Worm (Caenorhabditis elegans): ENCODE measurements around the gene rad-51.
"Not testable (repeated sequence)": the region's sequence is repeated elsewhere in the genome, so short reads cannot be mapped to it uniquely, and the experiment has no call there.

The rad-51 gene

ce11 chrIV:10284194-10284910 is at the start of gene rad-51:
Gene rad-51, minus strand, starts transcription at chrIV:10284244.
- TF ChIP-seq nhr-23 (tag; optimal IDR thresholded peaks at IDR 0.05) (peak; percentile 33), hmg-11 (tag; optimal IDR thresholded peaks at IDR 0.05) (peak; percentile 88), daf-12 (tag; optimal IDR thresholded peaks at IDR 0.05) (no peak), mml-1 (tag; optimal IDR thresholded peaks at IDR 0.05) (no peak), nfya-1 (tag; optimal IDR thresholded peaks at IDR 0.05; ENCODE audit: insufficient read depth) (peak; percentile 86), pha-4 (tag; optimal IDR thresholded peaks at IDR 0.05) (peak; percentile 88), pqm-1 (tag; optimal IDR thresholded peaks at IDR 0.05) (peak; percentile 29), lsy-12 (tag; optimal IDR thresholded peaks at IDR 0.05) (peak; percentile 5), nhr-25 (tag; optimal IDR thresholded peaks at IDR 0.05) (peak; percentile 68), skn-1 (tag; optimal IDR thresholded peaks at IDR 0.05) (no peak), eor-1 (tag; optimal IDR thresholded peaks at IDR 0.05) (no peak), elt-3 (tag; optimal IDR thresholded peaks at IDR 0.05) (no peak), lin-39 (tag; optimal IDR thresholded peaks at IDR 0.05) (peak; percentile 37), egl-5 (tag; optimal IDR thresholded peaks at IDR 0.05) (no peak), zag-1 (tag; optimal IDR thresholded peaks at IDR 0.05) (no peak), ama-1 (optimal IDR thresholded peaks at IDR 0.05) (no peak), egl-27 (tag; optimal IDR thresholded peaks at IDR 0.05) (peak; percentile 9), snpc-4 (tag; optimal IDR thresholded peaks at IDR 0.05) (peak; percentile 73), tbx-2 (tag; optimal IDR thresholded peaks at IDR 0.05) (no peak), ztf-4 (tag; optimal IDR thresholded peaks at IDR 0.05) (no peak), unc-39 (tag; optimal IDR thresholded peaks at IDR 0.05) (no peak), unc-62 (GFP tag; optimal IDR thresholded peaks at IDR 0.05) (no peak), elt-2 (tag; optimal IDR thresholded peaks at IDR 0.05) (peak; percentile 54), nhr-12 (tag; optimal IDR thresholded peaks at IDR 0.05) (no peak), lin-15B (tag; optimal IDR thresholded peaks at IDR 0.05) (peak; percentile 85)

- TF ChIP-seq pha-4 (tag; optimal IDR thresholded peaks at IDR 0.05), result peak; percentile 19
- TF ChIP-seq jun-1 (tag; optimal IDR thresholded peaks at IDR 0.05), result peak; percentile 31
- TF ChIP-seq R02D3.7 (tag; optimal IDR thresholded peaks at IDR 0.05), result no peak
- no peak for TF ChIP-seq ZK546.5 (tag; optimal IDR thresholded peaks at IDR 0.05)
- peak; percentile 84 for TF ChIP-seq pqm-1 (tag; optimal IDR thresholded peaks at IDR 0.05)
- no peak for TF ChIP-seq daf-12 (tag; optimal IDR thresholded peaks at IDR 0.05)
- TF ChIP-seq egl-5 (tag; optimal IDR thresholded peaks at IDR 0.05), result peak; percentile 7
- peak; percentile 83 for TF ChIP-seq elt-2 (tag; optimal IDR thresholded peaks at IDR 0.05)
These were observed 47.8 kb upstream of the rad-51 start for ce11 chrIV:10331882-10332281.

ce11 chrIV:10330962-10331361 is 46.9 kb upstream of the rad-51 start:
- TF ChIP-seq nfya-1 (tag; optimal IDR thresholded peaks at IDR 0.05; ENCODE audit: insufficient read depth), result peak; percentile 2
- no peak for TF ChIP-seq nhr-237 (tag; optimal IDR thresholded peaks at IDR 0.05)
- TF ChIP-seq elt-2 (tag; optimal IDR thresholded peaks at IDR 0.05), result peak; percentile 81
- TF ChIP-seq ama-1 (optimal IDR thresholded peaks at IDR 0.05), result no peak
- peak; percentile 27 for TF ChIP-seq nhr-25 (tag; optimal IDR thresholded peaks at IDR 0.05)
- no peak for TF ChIP-seq snpc-4 (tag; optimal IDR thresholded peaks at IDR 0.05)
- no peak for TF ChIP-seq nhr-23 (tag; optimal IDR thresholded peaks at IDR 0.05)
- TF ChIP-seq unc-62 (GFP tag; optimal IDR thresholded peaks at IDR 0.05), result no peak
- TF ChIP-seq ZK546.5 (tag; optimal IDR thresholded peaks at IDR 0.05), result no peak
- peak; percentile 6 for TF ChIP-seq pqm-1 (tag; optimal IDR thresholded peaks at IDR 0.05)
- peak in 2 of 3 experiments; percentile 57 to 93 for TF ChIP-seq elt-3 (tag; optimal IDR thresholded peaks at IDR 0.05)
- TF ChIP-seq nhr-67 (tag; optimal IDR thresholded peaks at IDR 0.05), result no peak
- no peak for TF ChIP-seq fos-1 (tag; optimal IDR thresholded peaks at IDR 0.05)
- TF ChIP-seq hmg-11 (tag; optimal IDR thresholded peaks at IDR 0.05), result peak; percentile 38
- TF ChIP-seq mdl-1 (tag; optimal IDR thresholded peaks at IDR 0.05), result no peak

- not testable (repeated sequence) for TF ChIP-seq nhr-67, mml-1, zag-1 (tag; optimal IDR thresholded peaks at IDR 0.05)
These were observed 38.6 kb upstream of the rad-51 start, which contains the start of gene R09E10.1 for ce11 chrIV:10322650-10323049. Gene R09E10.1, minus strand, starts transcription at chrIV:10322750.

- TF ChIP-seq nhr-12 (tag; optimal IDR thresholded peaks at IDR 0.05), result no peak
- TF ChIP-seq zag-1 (tag; optimal IDR thresholded peaks at IDR 0.05), result no peak
- TF ChIP-seq egl-27 (tag; optimal IDR thresholded peaks at IDR 0.05), result no peak
- TF ChIP-seq ceh-28 (tag; optimal IDR thresholded peaks at IDR 0.05), result no peak
- no peak for TF ChIP-seq ceh-9 (tag; optimal IDR thresholded peaks at IDR 0.05)
- TF ChIP-seq skn-1 (tag; optimal IDR thresholded peaks at IDR 0.05), result no peak
- TF ChIP-seq nhr-28 (tag; optimal IDR thresholded peaks at IDR 0.05), result no peak
- no peak for TF ChIP-seq ztf-11 (tag; optimal IDR thresholded peaks at IDR 0.05)
- TF ChIP-seq eor-1 (tag; optimal IDR thresholded peaks at IDR 0.05), result no peak
- no peak for TF ChIP-seq egl-5 (tag; optimal IDR thresholded peaks at IDR 0.05)
- TF ChIP-seq jun-1 (tag; optimal IDR thresholded peaks at IDR 0.05), result no peak
- no peak for TF ChIP-seq unc-39 (tag; optimal IDR thresholded peaks at IDR 0.05)
- TF ChIP-seq sea-2 (GFP tag; optimal IDR thresholded peaks at IDR 0.05), result no peak
- TF ChIP-seq elt-3 (tag; optimal IDR thresholded peaks at IDR 0.05), result no peak
- TF ChIP-seq ztf-4 (tag; optimal IDR thresholded peaks at IDR 0.05), result no peak
- TF ChIP-seq daf-12 (tag; optimal IDR thresholded peaks at IDR 0.05), result no peak
- no peak for TF ChIP-seq nhr-77 (tag; optimal IDR thresholded peaks at IDR 0.05)
- no peak for TF ChIP-seq aly-2 (tag; optimal IDR thresholded peaks at IDR 0.05)
- no peak for TF ChIP-seq pqm-1 (tag; optimal IDR thresholded peaks at IDR 0.05)
- no peak for TF ChIP-seq snpc-4 (tag; optimal IDR thresholded peaks at IDR 0.05)
These were observed 34.2 kb upstream of the rad-51 start, which contains the start of gene R09E10.2 for ce11 chrIV:10318199-10318598. Gene R09E10.2, minus strand, starts transcription at chrIV:10318299.
